Worm (Caenorhabditis elegans) whole organism, L2 larva: ENCODE results near the gene mip-2.

ENCODE experiments used
- C34F6.9 ChIP-seq: fragments of 150-350 bp; optimal IDR thresholded peaks from 2 replicates; lab custom pipeline; 2014; ENCODE audit warnings: missing biosample characterization, missing genetic modification characterization
- F13H6.1 ChIP-seq: sonication (generic microtip); optimal IDR thresholded peaks from 2 replicates; lab custom pipeline; 2016; ENCODE audit warnings: missing genetic modification characterization, missing compliant biosample characterization
- R02D3.7 ChIP-seq: fragments of 150-350 bp; optimal IDR thresholded peaks from 2 replicates; lab custom pipeline; 2014; ENCODE audit warnings: missing biosample characterization, missing genetic modification characterization
- Y55F3AM.14 ChIP-seq: fragments of 200-800 bp; sonication (Bioruptor generic); optimal IDR thresholded peaks from 2 replicates; lab custom pipeline; 2018; ENCODE audit warnings: mild to moderate bottlenecking, missing genetic modification characterization, missing compliant biosample characterization
- ZK546.5 ChIP-seq: sonication (generic microtip); optimal IDR thresholded peaks from 2 replicates; lab custom pipeline; 2017; ENCODE audit warnings: missing biosample characterization, missing genetic modification characterization
- alr-1 ChIP-seq: fragments of 150-350 bp; optimal IDR thresholded peaks from 2 replicates; lab custom pipeline; 2014; ENCODE audit warnings: missing biosample characterization, missing genetic modification characterization
- aly-2 ChIP-seq: fragments of 150-350 bp; optimal IDR thresholded peaks from 2 replicates; lab custom pipeline; 2014; ENCODE audit warnings: missing biosample characterization, missing genetic modification characterization
- ama-1 ChIP-seq: fragments of 150-350 bp; optimal IDR thresholded peaks from 2 replicates; lab custom pipeline; 2018; ENCODE audit warnings: inconsistent platforms
- blmp-1 ChIP-seq: sonication (generic microtip); optimal IDR thresholded peaks from 2 replicates; lab custom pipeline; 2017; ENCODE audit warnings: missing genetic modification characterization, mild to moderate bottlenecking, missing compliant biosample characterization, antibody characterized with exemption, moderate library complexity; ENCODE audit not compliant: insufficient read depth
- ceh-16 ChIP-seq: fragments of 150-350 bp; optimal IDR thresholded peaks from 2 replicates; lab custom pipeline; 2014; ENCODE audit warnings: missing biosample characterization, missing genetic modification characterization
- ceh-82 ChIP-seq: fragments of 150-350 bp; optimal IDR thresholded peaks from 2 replicates; lab custom pipeline; 2014; ENCODE audit warnings: missing biosample characterization, missing genetic modification characterization
- crh-2 ChIP-seq: sonication (generic microtip); optimal IDR thresholded peaks from 2 replicates; lab custom pipeline; 2017; ENCODE audit warnings: missing biosample characterization, missing genetic modification characterization
- dmd-4 ChIP-seq: sonication (generic microtip); optimal IDR thresholded peaks from 2 replicates; lab custom pipeline; 2017; ENCODE audit warnings: missing biosample characterization, missing genetic modification characterization
- egl-27 ChIP-seq: sonication (generic microtip); optimal IDR thresholded peaks from 3 replicates; lab custom pipeline; 2017; ENCODE audit warnings: missing biosample characterization, missing genetic modification reagents, missing genetic modification characterization
- fos-1 ChIP-seq: fragments of 150-350 bp; optimal IDR thresholded peaks from 2 replicates; lab custom pipeline; 2014; ENCODE audit warnings: missing biosample characterization, missing genetic modification characterization
- gmeb-1 ChIP-seq: fragments of 150-350 bp; optimal IDR thresholded peaks from 2 replicates; lab custom pipeline; 2014; ENCODE audit warnings: missing biosample characterization, missing genetic modification characterization
- lin-13 ChIP-seq: fragments of 150-350 bp; optimal IDR thresholded peaks from 2 replicates; lab custom pipeline; 2014; ENCODE audit warnings: missing biosample characterization, missing genetic modification reagents, missing genetic modification characterization
- lsy-2 ChIP-seq, 2 experiments: fragments of 150-350 bp in 1 of 2; sonication (generic microtip) in 1 of 2; optimal IDR thresholded peaks; 2 replicates each; lab custom pipeline; 2014 to 2017; ENCODE audit warnings: missing biosample characterization in 2 of 2, missing genetic modification characterization in 2 of 2
- mab-5 ChIP-seq: fragments of 150-350 bp; optimal IDR thresholded peaks from 2 replicates; lab custom pipeline; 2014; ENCODE audit warnings: missing biosample characterization, missing genetic modification characterization
- mdl-1 ChIP-seq, 2 experiments: fragments of 150-350 bp in 1 of 2; sonication (generic microtip) in 1 of 2; optimal IDR thresholded peaks; 2 replicates each; lab custom pipeline; 2017; ENCODE audit warnings: missing biosample characterization in 2 of 2, missing genetic modification characterization in 2 of 2
- nhr-11 ChIP-seq: fragments of 150-350 bp; optimal IDR thresholded peaks from 2 replicates; lab custom pipeline; 2014; ENCODE audit warnings: missing biosample characterization, missing genetic modification characterization
- nhr-129 ChIP-seq: fragments of 150-350 bp; optimal IDR thresholded peaks from 2 replicates; lab custom pipeline; 2014; ENCODE audit warnings: missing biosample characterization, missing genetic modification characterization
- nhr-21 ChIP-seq: fragments of 150-350 bp; optimal IDR thresholded peaks from 2 replicates; lab custom pipeline; 2014; ENCODE audit warnings: missing biosample characterization, missing genetic modification characterization
- nhr-23 ChIP-seq: fragments of 150-350 bp; optimal IDR thresholded peaks from 2 replicates; lab custom pipeline; 2014; ENCODE audit warnings: missing biosample characterization, missing genetic modification reagents, missing genetic modification characterization
- nhr-25 ChIP-seq: fragments of 150-350 bp; sonication (generic microtip); optimal IDR thresholded peaks from 3 replicates; lab custom pipeline; 2014; ENCODE audit warnings: missing biosample characterization, missing genetic modification characterization
- nhr-6 ChIP-seq: fragments of 150-350 bp; optimal IDR thresholded peaks from 2 replicates; lab custom pipeline; 2014; ENCODE audit warnings: missing biosample characterization, missing genetic modification characterization
- nhr-77 ChIP-seq: fragments of 150-350 bp; optimal IDR thresholded peaks from 2 replicates; lab custom pipeline; 2014; ENCODE audit warnings: missing biosample characterization, missing genetic modification characterization
- sem-4 ChIP-seq: fragments of 150-350 bp; optimal IDR thresholded peaks from 2 replicates; lab custom pipeline; 2014; ENCODE audit warnings: missing biosample characterization, missing genetic modification reagents, missing genetic modification characterization
- skn-1 ChIP-seq: sonication (generic microtip); optimal IDR thresholded peaks from 2 replicates; lab custom pipeline; 2017; ENCODE audit warnings: missing biosample characterization, missing genetic modification characterization
- sma-3 ChIP-seq: sonication (generic microtip); optimal IDR thresholded peaks from 2 replicates; lab custom pipeline; 2016; ENCODE audit warnings: missing genetic modification reagents, missing genetic modification characterization, missing compliant biosample characterization
- sma-9 ChIP-seq, 2 experiments: fragments of 150-350 bp in 1 of 2; sonication (generic microtip) in 1 of 2; optimal IDR thresholded peaks; 2 replicates each; lab custom pipeline; 2014 to 2016; ENCODE audit warnings: missing genetic modification characterization in 2 of 2, mild to moderate bottlenecking in 1 of 2, missing biosample characterization in 1 of 2, missing compliant biosample characterization in 1 of 2, missing genetic modification reagents in 1 of 2, moderate library complexity in 1 of 2
- snpc-4 ChIP-seq: fragments of 150-350 bp; optimal IDR thresholded peaks from 2 replicates; lab custom pipeline; 2014; ENCODE audit warnings: missing biosample characterization, missing genetic modification characterization
- unc-39 ChIP-seq: fragments of 150-350 bp; optimal IDR thresholded peaks from 2 replicates; lab custom pipeline; 2014; ENCODE audit warnings: missing biosample characterization, missing genetic modification characterization
- unc-55 ChIP-seq: fragments of 150-350 bp; sonication (generic microtip); optimal IDR thresholded peaks from 3 replicates; lab custom pipeline; 2014; ENCODE audit warnings: missing biosample characterization, missing genetic modification reagents, missing genetic modification characterization
- unc-62 ChIP-seq: fragments of 150-350 bp; optimal IDR thresholded peaks from 2 replicates; lab custom pipeline; 2014; ENCODE audit warnings: missing biosample characterization, missing genetic modification reagents, missing genetic modification characterization
- zag-1 ChIP-seq: fragments of 150-350 bp; optimal IDR thresholded peaks from 2 replicates; lab custom pipeline; 2014; ENCODE audit warnings: missing biosample characterization, missing genetic modification characterization
- ztf-1 ChIP-seq: fragments of 200-800 bp; sonication (Bioruptor generic); conservative IDR thresholded peaks from 2 replicates; pipeline ENCODE4 v1.3.6; 2022; ENCODE audit warnings: missing genetic modification characterization, missing compliant biosample characterization
- ztf-11 ChIP-seq: sonication (generic microtip); optimal IDR thresholded peaks from 2 replicates; lab custom pipeline; 2017; ENCODE audit warnings: missing biosample characterization, missing genetic modification characterization
- ztf-4 ChIP-seq: fragments of 150-350 bp; optimal IDR thresholded peaks from 2 replicates; lab custom pipeline; 2014; ENCODE audit warnings: missing biosample characterization, missing genetic modification characterization

The mip-2 gene

DNA sequence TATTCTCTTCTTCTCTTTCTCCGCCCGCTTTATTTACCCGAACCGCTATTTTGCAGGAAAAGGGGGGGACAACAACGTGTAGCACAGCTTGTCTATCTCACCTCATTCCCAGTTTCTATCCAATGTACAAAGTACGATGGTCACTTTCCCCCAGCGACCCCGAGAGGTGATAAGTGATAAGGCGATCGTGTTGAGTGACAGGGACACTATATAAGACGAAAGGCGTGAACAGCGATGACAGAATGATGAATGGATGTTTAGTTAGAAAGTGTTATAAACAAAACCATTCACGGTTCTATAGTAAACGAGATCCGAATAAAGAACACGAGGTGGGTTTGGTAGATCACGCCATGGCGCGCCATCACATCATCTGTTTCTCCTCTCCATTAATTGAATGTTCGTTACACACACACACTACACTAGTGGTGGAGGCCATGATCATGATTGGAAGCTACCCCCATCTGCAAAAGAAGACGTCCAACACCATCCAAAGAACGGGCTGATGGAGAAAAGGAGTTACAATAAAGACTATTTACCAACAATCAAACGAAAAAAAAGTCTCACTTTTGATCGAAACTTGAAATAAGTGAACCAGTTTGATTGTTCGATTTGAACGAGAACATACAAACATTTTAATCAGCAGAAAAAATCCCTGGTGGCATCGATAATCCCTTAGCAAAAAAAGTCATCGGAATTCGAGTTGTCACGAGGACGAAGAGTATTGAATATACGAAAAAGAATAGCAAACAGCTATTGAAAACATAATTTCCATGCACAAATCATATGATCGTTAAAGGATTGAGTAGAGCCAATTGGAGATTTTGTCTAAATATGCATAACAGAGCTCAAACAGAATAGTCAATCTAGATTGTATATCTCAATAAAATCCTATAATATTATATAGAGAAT lies 15.2 kb downstream of the mip-2 start:
- TF ChIP-seq ztf-11 (tag; lab: Kevin White, UChicago) (no peak), unc-55 (no peak), R02D3.7 (tag; lab: Kevin White, UChicago) (no peak), ama-1 (lab: Kevin White, UChicago) (peak; percentile 69), snpc-4 (tag; lab: Kevin White, UChicago) (peak; percentile 43), egl-27 (tag; lab: Kevin White, UChicago) (peak; percentile 39), nhr-21 (peak; percentile 97), gmeb-1 (tag; lab: Kevin White, UChicago) (peak; percentile 48), alr-1 (tag; lab: Kevin White, UChicago) (peak; percentile 68), crh-2 (tag; lab: Kevin White, UChicago) (peak; percentile 65), unc-39 (tag; lab: Kevin White, UChicago) (no peak), mdl-1 (tag; optimal IDR thresholded peaks at IDR 0.05; lab: Kevin White, UChicago) (peak; percentile 44 to 75), sma-3 (GFP tag; lab: Kevin White, UChicago) (peak; percentile 90), lin-13 (GFP tag; lab: Kevin White, UChicago) (no peak), nhr-129 (tag; lab: Kevin White, UChicago) (peak; percentile 75), sma-9 (GFP tag; optimal IDR thresholded peaks at IDR 0.05; lab: Kevin White, UChicago) (peak; percentile 85), sma-9 (tag; optimal IDR thresholded peaks at IDR 0.05; lab: Kevin White, UChicago) (no peak), ceh-16 (tag; lab: Kevin White, UChicago) (no peak), Y55F3AM.14 (GFP tag; lab: Kevin White, UChicago) (peak; percentile 21), skn-1 (tag; lab: Kevin White, UChicago) (peak; percentile 43), lsy-2 (tag; optimal IDR thresholded peaks at IDR 0.05; lab: Kevin White, UChicago) (peak in 1 of 2 experiments; percentile 60), ZK546.5 (tag; lab: Kevin White, UChicago) (no peak), nhr-25 (tag; lab: Kevin White, UChicago) (peak; percentile 90), blmp-1 (tag; lab: Kevin White, UChicago) (peak; percentile 93), unc-62 (GFP tag; lab: Kevin White, UChicago) (no peak), F13H6.1 (tag; lab: Kevin White, UChicago) (peak; percentile 83), ztf-4 (tag; lab: Kevin White, UChicago) (peak; percentile 53), fos-1 (tag; lab: Kevin White, UChicago) (peak; percentile 89)

DNA sequence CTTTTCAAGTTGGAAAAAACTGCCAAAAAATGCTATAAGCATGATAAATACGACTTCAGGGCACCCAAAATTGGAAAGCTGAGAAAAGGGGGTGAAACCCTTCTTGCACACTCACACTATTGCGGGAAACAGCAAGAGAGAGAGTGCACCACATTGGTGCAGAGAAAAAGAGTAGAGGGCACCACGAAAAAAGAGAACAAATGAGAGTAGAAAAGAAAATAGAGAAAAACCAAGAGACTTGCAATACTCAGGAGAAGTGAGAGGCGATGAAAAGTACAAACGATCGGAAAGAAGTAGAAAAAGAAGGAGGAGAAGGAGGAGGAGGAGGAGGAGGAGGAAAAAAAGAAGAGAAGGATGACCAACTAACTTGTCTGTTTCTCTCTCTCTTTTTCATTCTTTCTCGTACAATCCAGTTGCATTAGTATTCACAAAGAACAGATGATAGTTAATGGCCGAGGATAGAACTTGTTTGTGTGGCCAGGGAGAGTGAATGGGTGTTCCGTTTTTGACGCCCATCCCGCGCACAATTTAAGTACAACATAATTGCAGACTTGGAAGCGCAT lies 16.5 kb downstream of the mip-2 start:
- TF ChIP-seq ztf-4 (tag; lab: Kevin White, UChicago) (peak; percentile 69), skn-1 (tag; lab: Kevin White, UChicago) (peak; percentile 32), nhr-77 (tag; lab: Kevin White, UChicago) (no peak), aly-2 (no peak), nhr-21 (peak; percentile 54), unc-62 (GFP tag; lab: Kevin White, UChicago) (no peak), F13H6.1 (tag; lab: Kevin White, UChicago) (peak; percentile 80), nhr-11 (tag; lab: Kevin White, UChicago) (no peak), snpc-4 (tag; lab: Kevin White, UChicago) (peak; percentile 52), C34F6.9 (peak; percentile 88), lin-13 (GFP tag; lab: Kevin White, UChicago) (peak; percentile 72), blmp-1 (tag; lab: Kevin White, UChicago) (peak; percentile 90), ztf-1 (GFP tag; lab: Robert Waterston, UW) (no peak), ceh-82 (tag; lab: Kevin White, UChicago) (no peak), fos-1 (tag; lab: Kevin White, UChicago) (peak; percentile 66), mab-5 (tag; lab: Kevin White, UChicago) (peak; percentile 38), unc-39 (tag; lab: Kevin White, UChicago) (no peak), sem-4 (peak; percentile 90), nhr-23 (tag; lab: Kevin White, UChicago) (no peak), nhr-6 (tag; lab: Kevin White, UChicago) (no peak), ama-1 (lab: Kevin White, UChicago) (peak; percentile 76), gmeb-1 (tag; lab: Kevin White, UChicago) (no peak), unc-55 (peak; percentile 92), sma-9 (GFP tag; optimal IDR thresholded peaks at IDR 0.05; lab: Kevin White, UChicago) (peak; percentile 39), sma-9 (tag; optimal IDR thresholded peaks at IDR 0.05; lab: Kevin White, UChicago) (no peak), crh-2 (tag; lab: Kevin White, UChicago) (peak; percentile 93), nhr-25 (tag; lab: Kevin White, UChicago) (peak; percentile 62), nhr-129 (tag; lab: Kevin White, UChicago) (peak; percentile 89), ceh-16 (tag; lab: Kevin White, UChicago) (peak; percentile 40), R02D3.7 (tag; lab: Kevin White, UChicago) (no peak), lsy-2 (tag; optimal IDR thresholded peaks at IDR 0.05; lab: Kevin White, UChicago) (peak; percentile 39 to 80), sma-3 (GFP tag; lab: Kevin White, UChicago) (no peak), alr-1 (tag; lab: Kevin White, UChicago) (no peak), mdl-1 (tag; optimal IDR thresholded peaks at IDR 0.05; lab: Kevin White, UChicago) (peak; percentile 48 to 61), zag-1 (tag; lab: Kevin White, UChicago) (peak; percentile 90), egl-27 (tag; lab: Kevin White, UChicago) (peak; percentile 50), Y55F3AM.14 (GFP tag; lab: Kevin White, UChicago) (peak; percentile 53), dmd-4 (no peak)
